Fruit fly (Drosophila melanogaster) whole organism, adult: ENCODE data around the gene CG46312.

Experiments used
- CG1620 ChIP-seq: fragments of 200-800 bp; sonication (Bioruptor generic); optimal IDR thresholded peaks from 2 replicates; lab custom pipeline; 2016; ENCODE audit warnings: missing biosample characterization, missing genetic modification characterization
- CG33017 ChIP-seq: fragments of 200-800 bp; sonication (Bioruptor generic); optimal IDR thresholded peaks from 2 replicates; lab custom pipeline; 2018; ENCODE audit warnings: missing biosample characterization, mild to moderate bottlenecking, missing genetic modification characterization, moderate library complexity
- tj ChIP-seq: fragments of 200-800 bp; sonication (Bioruptor generic); optimal IDR thresholded peaks from 3 replicates; lab custom pipeline; 2017; ENCODE audit warnings: missing biosample characterization, mild to moderate bottlenecking, missing genetic modification characterization, moderate library complexity

dm6 chrX:15940105-15940955, 51.4 kb downstream of the CG46312 start, which contains the start of gene Stim:
- TF ChIP-seq tj (GFP tag; lab: Kevin White, UChicago) (no peak), CG1620 (GFP tag; lab: Kevin White, UChicago) (no peak), CG33017 (no peak)
